Worm (Caenorhabditis elegans) whole organism, young adult: ENCODE measurements around the gene nspb-3.

ENCODE experiments used
- B0261.1 ChIP-seq: sonication (generic microtip); optimal IDR thresholded peaks from 2 replicates; lab custom pipeline; 2016; ENCODE audit warnings: mild to moderate bottlenecking, missing genetic modification characterization, moderate library complexity, missing compliant biosample characterization
- C06A6.2 ChIP-seq: fragments of 200-800 bp; sonication (Bioruptor generic); conservative IDR thresholded peaks from 2 replicates; pipeline ENCODE4 v1.3.6; 2022; ENCODE audit warnings: missing genetic modification characterization, missing compliant biosample characterization
- D2030.7 ChIP-seq: fragments of 200-800 bp; sonication (Bioruptor generic); IDR thresholded peaks from 2 replicates; pipeline ENCODE4 v1.3.6; 2022; ENCODE audit warnings: missing genetic modification reagents, missing genetic modification characterization, missing compliant biosample characterization
- F22D6.2 ChIP-seq: sonication (generic microtip); optimal IDR thresholded peaks from 2 replicates; lab custom pipeline; 2016; ENCODE audit warnings: mild to moderate bottlenecking, missing genetic modification characterization, missing compliant biosample characterization
- F23B12.7 ChIP-seq: sonication (generic microtip); optimal IDR thresholded peaks from 2 replicates; lab custom pipeline; 2017; ENCODE audit warnings: missing genetic modification characterization, mild to moderate bottlenecking, missing compliant biosample characterization, antibody characterized with exemption, moderate library complexity; ENCODE audit not compliant: insufficient read depth
- F55B11.4 ChIP-seq: sonication (generic microtip); optimal IDR thresholded peaks from 2 replicates; lab custom pipeline; 2016; ENCODE audit warnings: missing compliant biosample characterization, missing genetic modification characterization, borderline replicate concordance; ENCODE audit not compliant: insufficient read depth
- Y53F4B.3 ChIP-seq: fragments of 200-800 bp; sonication (Bioruptor generic); IDR thresholded peaks from 2 replicates; pipeline ENCODE4 v1.3.6; 2022; ENCODE audit warnings: missing genetic modification reagents, missing genetic modification characterization, missing compliant biosample characterization
- Y53G8AR.9 ChIP-seq: fragments of 200-800 bp; sonication (Bioruptor generic); conservative IDR thresholded peaks from 2 replicates; pipeline ENCODE4 v1.3.6; 2022; ENCODE audit warnings: missing genetic modification reagents, missing genetic modification characterization, missing compliant biosample characterization
- Y56A3A.18 ChIP-seq: fragments of 200-800 bp; sonication (Bioruptor generic); IDR thresholded peaks from 2 replicates; pipeline ENCODE4 v1.3.6; 2022; ENCODE audit warnings: missing genetic modification reagents, missing genetic modification characterization, missing compliant biosample characterization
- ceh-100 ChIP-seq: fragments of 200-800 bp; sonication (Bioruptor generic); IDR thresholded peaks from 2 replicates; pipeline ENCODE4 v1.3.6; 2022; ENCODE audit warnings: missing genetic modification reagents, missing genetic modification characterization, missing compliant biosample characterization
- dox-1 ChIP-seq: fragments of 200-800 bp; sonication (Bioruptor generic); IDR thresholded peaks from 2 replicates; pipeline ENCODE4 v1.3.6; 2022; ENCODE audit warnings: missing genetic modification reagents, missing genetic modification characterization, missing compliant biosample characterization
- dpl-1 ChIP-seq: fragments of 150-350 bp; optimal IDR thresholded peaks from 2 replicates; lab custom pipeline; 2014; ENCODE audit warnings: missing biosample characterization, missing genetic modification reagents, missing genetic modification characterization
- egl-18 ChIP-seq: fragments of 200-800 bp; sonication (Bioruptor generic); IDR thresholded peaks from 2 replicates; pipeline ENCODE4 v1.3.6; 2022; ENCODE audit warnings: missing genetic modification reagents, missing genetic modification characterization, missing compliant biosample characterization
- him-1 ChIP-seq: sonication (generic microtip); optimal IDR thresholded peaks from 2 replicates; lab custom pipeline; 2016; ENCODE audit warnings: missing genotype, missing genetic modification reagents, missing genetic modification characterization, missing compliant biosample characterization
- hmg-1.2 ChIP-seq: fragments of 200-800 bp; sonication (Bioruptor generic); IDR thresholded peaks from 2 replicates; pipeline ENCODE4 v1.3.6; 2022; ENCODE audit warnings: missing genetic modification reagents, missing genetic modification characterization, missing compliant biosample characterization
- mel-28 ChIP-seq: sonication (generic microtip); optimal IDR thresholded peaks from 2 replicates; lab custom pipeline; 2016; ENCODE audit warnings: borderline replicate concordance, mild to moderate bottlenecking, missing genetic modification characterization, missing compliant biosample characterization
- mxl-1 ChIP-seq: sonication (generic microtip); optimal IDR thresholded peaks from 2 replicates; lab custom pipeline; 2016; ENCODE audit warnings: missing genetic modification characterization, missing compliant biosample characterization
- nfya-1 ChIP-seq: sonication (generic microtip); optimal IDR thresholded peaks from 2 replicates; lab custom pipeline; 2017; ENCODE audit warnings: antibody characterized with exemption, missing compliant biosample characterization, missing genetic modification characterization, borderline replicate concordance; ENCODE audit not compliant: insufficient read depth
- nhr-179 ChIP-seq: sonication (generic microtip); optimal IDR thresholded peaks from 2 replicates; lab custom pipeline; 2016; ENCODE audit warnings: mild to moderate bottlenecking, missing genetic modification characterization, missing compliant biosample characterization
- nhr-90 ChIP-seq: sonication (generic microtip); optimal IDR thresholded peaks from 2 replicates; lab custom pipeline; 2016; ENCODE audit warnings: missing genotype, mild to moderate bottlenecking, missing genetic modification characterization, missing compliant biosample characterization
- pbrm-1 ChIP-seq: fragments of 200-800 bp; sonication (Bioruptor generic); IDR thresholded peaks from 2 replicates; pipeline ENCODE4 v1.3.6; 2022; ENCODE audit warnings: missing genetic modification reagents, missing genetic modification characterization, missing compliant biosample characterization
- repo-1 ChIP-seq: sonication (generic microtip); optimal IDR thresholded peaks from 2 replicates; lab custom pipeline; 2017; ENCODE audit warnings: mild to moderate bottlenecking, missing genetic modification characterization, missing compliant biosample characterization
- rpc-1 ChIP-seq, 2 experiments: fragments of 150-350 bp in 1 of 2; sonication (generic microtip) in 1 of 2; optimal IDR thresholded peaks; 2 replicates each; lab custom pipeline; 2014 to 2018; ENCODE audit warnings: missing biosample characterization in 1 of 2, missing genetic modification characterization in 1 of 2, missing genetic modification reagents in 1 of 2, missing genotype in 1 of 2
- snpc-1.1 ChIP-seq: sonication (generic microtip); optimal IDR thresholded peaks from 2 replicates; lab custom pipeline; 2017; ENCODE audit warnings: missing genetic modification characterization, mild to moderate bottlenecking, missing compliant biosample characterization, antibody characterized with exemption, moderate library complexity, missing genotype, missing genetic modification reagents; ENCODE audit not compliant: insufficient read depth
- snpc-4 ChIP-seq, 5 experiments: fragments of 150-350 bp in 1 of 5; sonication (generic microtip) in 4 of 5; optimal IDR thresholded peaks; 2 replicates each; lab custom pipeline; 2014 to 2018; ENCODE audit warnings: missing genetic modification characterization in 5 of 5, missing biosample characterization in 3 of 5, antibody characterized with exemption in 2 of 5, mild to moderate bottlenecking in 2 of 5, missing compliant biosample characterization in 2 of 5, missing genotype in 2 of 5, moderate library complexity in 2 of 5, missing genetic modification reagents in 1 of 5
- somi-1 ChIP-seq: fragments of 200-800 bp; sonication (Bioruptor generic); optimal IDR thresholded peaks from 2 replicates; lab custom pipeline; 2018; ENCODE audit warnings: mild to moderate bottlenecking, missing genetic modification characterization, missing compliant biosample characterization
- sptf-2 ChIP-seq: fragments of 200-800 bp; sonication (Bioruptor generic); optimal IDR thresholded peaks from 2 replicates; lab custom pipeline; 2018; ENCODE audit warnings: mild to moderate bottlenecking, missing genetic modification characterization, missing compliant biosample characterization
- tbp1 ChIP-seq: fragments of 200-800 bp; sonication (Bioruptor generic); optimal IDR thresholded peaks from 2 replicates; lab custom pipeline; 2018; ENCODE audit warnings: mild to moderate bottlenecking, missing genetic modification characterization, missing compliant biosample characterization
- zfh-2 ChIP-seq: fragments of 200-800 bp; sonication (Bioruptor generic); conservative IDR thresholded peaks from 2 replicates; pipeline ENCODE4 v1.3.6; 2022; ENCODE audit warnings: missing genetic modification reagents, missing genetic modification characterization, missing compliant biosample characterization
- zim-3 ChIP-seq: sonication (generic microtip); optimal IDR thresholded peaks from 2 replicates; lab custom pipeline; 2017; ENCODE audit warnings: mild to moderate bottlenecking, missing genetic modification characterization, moderate library complexity, missing compliant biosample characterization
- ztf-18 ChIP-seq: sonication (generic microtip); optimal IDR thresholded peaks from 2 replicates; lab custom pipeline; 2016; ENCODE audit warnings: missing genotype, mild to moderate bottlenecking, missing genetic modification characterization, missing compliant biosample characterization
- ztf-22 ChIP-seq: fragments of 200-800 bp; sonication (Bioruptor generic); optimal IDR thresholded peaks from 2 replicates; lab custom pipeline; 2018; ENCODE audit warnings: mild to moderate bottlenecking, missing genetic modification characterization, moderate library complexity, missing compliant biosample characterization
- ztf-28 ChIP-seq: fragments of 200-800 bp; sonication (Bioruptor generic); IDR thresholded peaks from 2 replicates; pipeline ENCODE4 v1.3.6; 2022; ENCODE audit warnings: missing genetic modification reagents, missing genetic modification characterization, missing compliant biosample characterization
- ztf-6 ChIP-seq: fragments of 200-800 bp; sonication (Bioruptor generic); IDR thresholded peaks from 2 replicates; pipeline ENCODE4 v1.3.6; 2022; ENCODE audit warnings: missing genetic modification reagents, missing genetic modification characterization, missing compliant biosample characterization

nspb-3 gene

ce11 chrIV:6572238-6572637, 22.5 kb downstream of the nspb-3 start, which contains the start of gene bicd-1:
Gene bicd-1, minus strand, starts transcription at chrIV:6572338.
- TF ChIP-seq mel-28 = no peak
- no peak for TF ChIP-seq C06A6.2 (GFP tag; lab: Robert Waterston, UW)
- no peak for TF ChIP-seq ceh-100 (GFP tag; lab: Robert Waterston, UW)
- no peak for TF ChIP-seq rpc-1 (optimal IDR thresholded peaks at IDR 0.05; lab: Kevin White, UChicago)
- no peak for TF ChIP-seq rpc-1 (tag; optimal IDR thresholded peaks at IDR 0.05; lab: Kevin White, UChicago)
- TF ChIP-seq, all 124 proteins: peak for 0

DNA sequence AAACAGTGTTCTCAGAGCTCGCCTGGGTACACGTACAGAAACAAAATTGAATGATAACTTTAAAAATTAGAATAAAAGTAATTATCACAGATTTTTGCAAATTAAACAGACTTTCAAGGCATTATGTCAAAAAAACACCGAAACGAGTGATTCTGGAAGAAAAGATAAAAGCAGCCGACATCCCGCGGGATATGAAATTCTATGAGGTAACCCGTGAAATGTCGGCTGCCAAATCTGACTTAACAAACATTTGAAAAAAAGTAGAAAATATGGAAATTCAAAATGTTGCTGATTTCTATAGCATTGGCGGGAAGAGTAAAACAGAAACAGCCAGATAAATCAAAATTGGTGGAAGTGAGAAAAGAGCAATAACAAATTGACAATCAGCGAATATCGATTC, 29.2 kb downstream of the nspb-3 start:
- no peak for TF ChIP-seq ztf-6 (GFP tag; lab: Robert Waterston, UW)
- peak; percentile 82 for TF ChIP-seq snpc-1.1 (tag; lab: Kevin White, UChicago)
- peak; percentile 47 for TF ChIP-seq snpc-4 (GFP tag; optimal IDR thresholded peaks at IDR 0.05; lab: Kevin White, UChicago)
- peak; percentile 3 to 76 (median 66) for TF ChIP-seq snpc-4 (tag; optimal IDR thresholded peaks at IDR 0.05; lab: Kevin White, UChicago)

- TF ChIP-seq zfh-2 (GFP tag; lab: Robert Waterston, UW) (no peak), nhr-90 (tag; lab: Kevin White, UChicago) (no peak), rpc-1 (optimal IDR thresholded peaks at IDR 0.05; lab: Kevin White, UChicago) (peak; percentile 33), rpc-1 (tag; optimal IDR thresholded peaks at IDR 0.05; lab: Kevin White, UChicago) (peak; percentile 76), Y56A3A.18 (no peak), snpc-4 (GFP tag; optimal IDR thresholded peaks at IDR 0.05; lab: Kevin White, UChicago) (no peak), snpc-4 (tag; optimal IDR thresholded peaks at IDR 0.05; lab: Kevin White, UChicago) (peak in 1 of 4 experiments; percentile 71), him-1 (tag; lab: Kevin White, UChicago) (peak; percentile 32), tbp1 (GFP tag; lab: Kevin White, UChicago) (peak; percentile 73), sptf-2 (no peak), dpl-1 (GFP tag; lab: Kevin White, UChicago) (no peak), egl-18 (GFP tag; lab: Robert Waterston, UW) (no peak), Y53F4B.3 (no peak), nfya-1 (tag; lab: Kevin White, UChicago) (no peak), Y53G8AR.9 (GFP tag; lab: Robert Waterston, UW) (no peak), ztf-28 (no peak), B0261.1 (peak; percentile 39), F23B12.7 (no peak), F55B11.4 (tag; lab: Kevin White, UChicago) (no peak), dox-1 (GFP tag; lab: Robert Waterston, UW) (no peak)
Measured at ce11 chrIV:6562039-6562438, 32.7 kb downstream of the nspb-3 start.

DNA sequence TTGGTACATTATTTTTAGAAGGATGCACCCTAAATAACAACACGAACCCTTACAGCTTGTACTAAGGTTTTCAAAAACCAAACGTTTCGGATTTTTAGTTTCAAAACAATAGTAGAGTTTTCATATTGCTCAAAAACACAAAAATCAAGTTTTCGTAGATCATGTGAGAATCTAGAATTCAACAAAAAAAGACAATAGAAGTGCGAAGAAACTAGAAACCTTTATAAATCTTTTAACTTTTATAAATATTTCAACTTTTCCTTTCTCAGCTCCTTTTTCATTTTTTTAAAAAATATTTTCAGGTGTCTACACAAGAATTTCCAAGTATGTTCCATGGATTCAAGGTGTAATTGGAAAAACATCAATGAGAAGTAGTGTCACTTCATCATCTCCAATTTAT, 34.3 kb downstream of the nspb-3 start, which contains the start of gene best-9:
TSS of gene best-9 (plus strand) at position 301 of the 400 bp plus-strand sequence.
- TF ChIP-seq somi-1 (GFP tag; lab: Kevin White, UChicago) (no peak), egl-18 (GFP tag; lab: Robert Waterston, UW) (no peak), mxl-1 (tag; lab: Kevin White, UChicago) (no peak), ztf-22 (GFP tag; lab: Kevin White, UChicago) (no peak), D2030.7 (GFP tag; lab: Robert Waterston, UW) (no peak), C06A6.2 (GFP tag; lab: Robert Waterston, UW) (no peak), Y56A3A.18 (no peak), ztf-18 (tag; lab: Kevin White, UChicago) (no peak), zim-3 (tag; lab: Kevin White, UChicago) (no peak), repo-1 (tag; lab: Kevin White, UChicago) (no peak), hmg-1.2 (GFP tag; lab: Robert Waterston, UW) (no peak), Y53F4B.3 (no peak), F22D6.2 (tag; lab: Kevin White, UChicago) (no peak), nhr-179 (no peak), pbrm-1 (GFP tag; lab: Robert Waterston, UW) (no peak)
